Worm (Caenorhabditis elegans): ENCODE results near the gene srd-11.
A peak's percentile ranks its signal among the peaks of the same experiment; 100 is the strongest.

The srd-11 gene

DNA sequence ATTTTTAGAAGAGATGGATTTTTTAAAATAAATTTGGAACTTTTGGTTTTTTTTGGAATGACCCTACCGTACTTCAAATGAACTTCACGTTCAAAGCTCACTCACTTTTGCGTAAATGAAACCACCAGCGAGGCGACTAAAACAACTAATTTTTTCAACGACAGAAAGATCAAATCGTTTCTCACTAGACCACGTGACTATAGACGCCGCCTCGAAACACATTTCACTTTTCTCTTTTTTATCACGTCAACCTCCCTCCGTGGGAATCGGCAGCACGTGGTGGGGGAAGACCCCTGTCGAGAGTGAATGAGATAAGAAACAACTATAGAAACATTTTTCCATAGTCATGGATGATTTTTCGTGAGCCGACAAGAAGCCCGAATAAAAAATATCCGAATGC lies 37.6 kb upstream of the srd-11 start (continued):
- no peak for TF ChIP-seq Y55F3AM.14 (GFP tag; optimal IDR thresholded peaks at IDR 0.05)

DNA sequence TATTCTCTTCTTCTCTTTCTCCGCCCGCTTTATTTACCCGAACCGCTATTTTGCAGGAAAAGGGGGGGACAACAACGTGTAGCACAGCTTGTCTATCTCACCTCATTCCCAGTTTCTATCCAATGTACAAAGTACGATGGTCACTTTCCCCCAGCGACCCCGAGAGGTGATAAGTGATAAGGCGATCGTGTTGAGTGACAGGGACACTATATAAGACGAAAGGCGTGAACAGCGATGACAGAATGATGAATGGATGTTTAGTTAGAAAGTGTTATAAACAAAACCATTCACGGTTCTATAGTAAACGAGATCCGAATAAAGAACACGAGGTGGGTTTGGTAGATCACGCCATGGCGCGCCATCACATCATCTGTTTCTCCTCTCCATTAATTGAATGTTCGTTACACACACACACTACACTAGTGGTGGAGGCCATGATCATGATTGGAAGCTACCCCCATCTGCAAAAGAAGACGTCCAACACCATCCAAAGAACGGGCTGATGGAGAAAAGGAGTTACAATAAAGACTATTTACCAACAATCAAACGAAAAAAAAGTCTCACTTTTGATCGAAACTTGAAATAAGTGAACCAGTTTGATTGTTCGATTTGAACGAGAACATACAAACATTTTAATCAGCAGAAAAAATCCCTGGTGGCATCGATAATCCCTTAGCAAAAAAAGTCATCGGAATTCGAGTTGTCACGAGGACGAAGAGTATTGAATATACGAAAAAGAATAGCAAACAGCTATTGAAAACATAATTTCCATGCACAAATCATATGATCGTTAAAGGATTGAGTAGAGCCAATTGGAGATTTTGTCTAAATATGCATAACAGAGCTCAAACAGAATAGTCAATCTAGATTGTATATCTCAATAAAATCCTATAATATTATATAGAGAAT lies 36.9 kb upstream of the srd-11 start:
- TF ChIP-seq sma-9 (GFP tag; optimal IDR thresholded peaks at IDR 0.05) (peak; percentile 85), sma-9 (tag; optimal IDR thresholded peaks at IDR 0.05) (no peak), C34F6.9 (tag; optimal IDR thresholded peaks at IDR 0.05) (no peak), nhr-129 (tag; optimal IDR thresholded peaks at IDR 0.05) (peak; percentile 75), sem-4 (tag; optimal IDR thresholded peaks at IDR 0.05) (no peak), elt-1 (tag; optimal IDR thresholded peaks at IDR 0.05) (no peak), nhr-6 (tag; optimal IDR thresholded peaks at IDR 0.05) (no peak), crh-2 (tag; optimal IDR thresholded peaks at IDR 0.05) (peak; percentile 65), ztf-4 (tag; optimal IDR thresholded peaks at IDR 0.05) (peak; percentile 53), ZK546.5 (tag; optimal IDR thresholded peaks at IDR 0.05) (no peak), ceh-16 (tag; optimal IDR thresholded peaks at IDR 0.05) (no peak), nhr-21 (tag; optimal IDR thresholded peaks at IDR 0.05) (peak; percentile 97), nhr-10 (tag; optimal IDR thresholded peaks at IDR 0.05) (no peak), mdl-1 (tag; optimal IDR thresholded peaks at IDR 0.05) (peak; percentile 44 to 75), nhr-12 (tag; optimal IDR thresholded peaks at IDR 0.05) (no peak), ceh-82 (tag; optimal IDR thresholded peaks at IDR 0.05) (no peak), mab-5 (tag; optimal IDR thresholded peaks at IDR 0.05) (no peak), nhr-77 (tag; optimal IDR thresholded peaks at IDR 0.05) (no peak), sma-3 (GFP tag; optimal IDR thresholded peaks at IDR 0.05) (peak; percentile 90), egl-27 (tag; optimal IDR thresholded peaks at IDR 0.05) (peak; percentile 39), dmd-4 (tag; optimal IDR thresholded peaks at IDR 0.05) (no peak), mbf-1 (tag; optimal IDR thresholded peaks at IDR 0.05) (no peak), lin-13 (GFP tag; optimal IDR thresholded peaks at IDR 0.05) (no peak), unc-62 (GFP tag; optimal IDR thresholded peaks at IDR 0.05) (no peak), blmp-1 (tag; optimal IDR thresholded peaks at IDR 0.05; ENCODE audit: insufficient read depth) (peak; percentile 93), zag-1 (tag; optimal IDR thresholded peaks at IDR 0.05) (no peak), skn-1 (tag; optimal IDR thresholded peaks at IDR 0.05) (peak; percentile 43), lin-39 (tag; optimal IDR thresholded peaks at IDR 0.05) (no peak), F13H6.1 (tag; optimal IDR thresholded peaks at IDR 0.05) (peak; percentile 83), nhr-25 (tag; optimal IDR thresholded peaks at IDR 0.05) (peak; percentile 90), alr-1 (tag; optimal IDR thresholded peaks at IDR 0.05) (peak; percentile 68), lsy-2 (tag; optimal IDR thresholded peaks at IDR 0.05) (peak in 1 of 2 experiments; percentile 60), peb-1 (tag; optimal IDR thresholded peaks at IDR 0.05) (no peak), lin-11 (tag; optimal IDR thresholded peaks at IDR 0.05) (no peak), ztf-1 (GFP tag; conservative IDR thresholded peaks at IDR 0.05) (no peak), aly-2 (tag; optimal IDR thresholded peaks at IDR 0.05) (no peak), R02D3.7 (tag; optimal IDR thresholded peaks at IDR 0.05) (no peak), unc-55 (GFP tag; optimal IDR thresholded peaks at IDR 0.05) (no peak), unc-39 (tag; optimal IDR thresholded peaks at IDR 0.05) (no peak), nhr-11 (tag; optimal IDR thresholded peaks at IDR 0.05) (no peak), snpc-4 (tag; optimal IDR thresholded peaks at IDR 0.05) (peak; percentile 43), ama-1 (optimal IDR thresholded peaks at IDR 0.05) (peak; percentile 69), Y55F3AM.14 (GFP tag; optimal IDR thresholded peaks at IDR 0.05) (peak; percentile 21), gmeb-1 (tag; optimal IDR thresholded peaks at IDR 0.05) (peak; percentile 48), elt-3 (tag; optimal IDR thresholded peaks at IDR 0.05) (no peak), nhr-237 (tag; optimal IDR thresholded peaks at IDR 0.05) (no peak), fos-1 (tag; optimal IDR thresholded peaks at IDR 0.05) (peak; percentile 89), nhr-23 (tag; optimal IDR thresholded peaks at IDR 0.05) (no peak), ztf-11 (tag; optimal IDR thresholded peaks at IDR 0.05) (no peak)
